Worm (Caenorhabditis elegans): ENCODE measurements around the gene srab-18.

Gene srab-18

DNA sequence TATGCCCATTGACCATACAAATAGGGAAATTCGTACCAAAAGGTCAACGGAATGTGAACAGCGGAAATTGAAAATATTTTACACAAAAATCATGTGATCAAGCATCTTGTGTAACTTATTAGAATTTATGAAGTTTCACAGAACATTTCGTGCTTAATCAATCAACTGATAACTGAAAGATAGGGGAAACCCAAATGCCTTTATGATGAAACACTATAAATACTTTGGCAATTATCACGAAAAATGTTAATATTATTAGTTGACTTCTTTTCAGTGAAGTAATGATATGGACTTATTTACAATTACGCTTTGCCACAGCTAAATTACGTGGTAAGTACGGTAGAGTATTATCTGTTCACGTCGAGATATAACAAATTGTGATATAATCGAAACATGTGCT lies 14.3 kb downstream of the srab-18 start:
- no peak for TF ChIP-seq mec-3 (tag; optimal IDR thresholded peaks at IDR 0.05; ENCODE audit: borderline replicate concordance)
- no peak for TF ChIP-seq ahr-1 (tag; optimal IDR thresholded peaks at IDR 0.05)
- no peak for TF ChIP-seq K09A11.1 (tag; optimal IDR thresholded peaks at IDR 0.05; ENCODE audit: insufficient read depth)
- no peak for TF ChIP-seq rnt-1 (tag; optimal IDR thresholded peaks at IDR 0.05)
- TF ChIP-seq fkh-10 (GFP tag; optimal IDR thresholded peaks at IDR 0.05), result no peak
- no peak for TF ChIP-seq elt-4 (tag; optimal IDR thresholded peaks at IDR 0.05)
- no peak for TF ChIP-seq tbx-2 (tag; optimal IDR thresholded peaks at IDR 0.05)
- no peak for TF ChIP-seq sox-4 (tag; optimal IDR thresholded peaks at IDR 0.05)
- no peak for TF ChIP-seq ceh-22 (tag; optimal IDR thresholded peaks at IDR 0.05)
- TF ChIP-seq ceh-6 (GFP tag; optimal IDR thresholded peaks at IDR 0.05), result no peak
- no peak for TF ChIP-seq ttx-3 (tag; optimal IDR thresholded peaks at IDR 0.05)
- no peak for TF ChIP-seq sdc-2 (tag; optimal IDR thresholded peaks at IDR 0.05)
- no peak for TF ChIP-seq ceh-18 (tag; optimal IDR thresholded peaks at IDR 0.05)
- TF ChIP-seq eyg-1 (tag; optimal IDR thresholded peaks at IDR 0.05), result no peak
- no peak for TF ChIP-seq fkh-6 (tag; optimal IDR thresholded peaks at IDR 0.05)
- no peak for TF ChIP-seq F13H6.1 (tag; optimal IDR thresholded peaks at IDR 0.05)
- TF ChIP-seq pqm-1 (tag; optimal IDR thresholded peaks at IDR 0.05), result no peak
- no peak for TF ChIP-seq nhr-11 (tag; optimal IDR thresholded peaks at IDR 0.05)

DNA sequence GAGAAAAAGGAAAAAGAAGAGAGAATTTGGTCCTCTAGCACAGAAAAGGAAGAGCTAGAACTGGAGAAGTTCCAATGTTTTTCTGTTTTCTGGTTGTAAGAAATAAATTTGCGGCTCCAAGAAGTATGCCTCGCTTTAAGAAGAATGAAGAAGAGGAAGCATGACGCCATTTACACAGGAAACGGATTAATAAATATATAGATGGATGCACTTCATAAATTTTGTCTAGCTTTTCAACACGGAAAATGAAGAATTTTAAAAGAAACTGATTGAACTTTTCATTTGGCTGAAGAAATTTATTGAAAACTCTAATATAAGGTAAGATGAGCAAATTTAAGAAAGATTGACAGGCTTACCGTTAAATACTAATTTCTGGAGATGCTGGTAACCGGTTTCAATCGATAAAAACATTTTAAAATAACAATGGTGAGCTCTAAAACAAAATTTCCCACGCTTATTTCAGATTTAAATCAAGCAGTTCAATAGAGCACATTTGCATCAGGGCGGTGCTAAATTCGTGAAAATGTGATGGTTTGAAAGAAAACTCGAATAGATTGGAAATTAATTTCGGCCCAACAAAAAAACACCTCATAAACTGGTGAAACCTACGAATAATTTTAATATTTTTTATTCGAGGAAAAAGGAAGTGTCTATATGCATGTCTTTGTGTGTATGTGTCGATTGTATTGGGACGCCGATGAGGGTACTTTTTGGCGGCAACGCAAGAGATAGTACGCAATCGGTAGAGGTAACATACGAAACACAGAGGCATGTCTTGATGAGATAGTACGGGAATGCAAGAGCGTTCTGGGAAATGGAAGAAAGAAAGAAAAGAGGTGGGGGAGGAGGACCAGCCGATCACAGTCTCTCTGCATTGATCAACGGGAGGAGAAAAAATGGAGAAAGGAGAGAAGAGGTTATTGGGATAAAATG lies 15.1 kb downstream of the srab-18 start:
- TF ChIP-seq ceh-22 (tag; optimal IDR thresholded peaks at IDR 0.05) (no peak), nfya-1 (tag; optimal IDR thresholded peaks at IDR 0.05) (peak; percentile 23), dmd-4 (tag; optimal IDR thresholded peaks at IDR 0.05; ENCODE audit: borderline replicate concordance) (no peak), pha-2 (tag; optimal IDR thresholded peaks at IDR 0.05) (peak; percentile 12), Y22D7AL.16 (tag; optimal IDR thresholded peaks at IDR 0.05) (no peak), tbx-2 (tag; optimal IDR thresholded peaks at IDR 0.05) (peak; percentile 24), ttx-3 (tag; optimal IDR thresholded peaks at IDR 0.05) (no peak), fkh-6 (tag; optimal IDR thresholded peaks at IDR 0.05) (no peak), ceh-31 (tag; optimal IDR thresholded peaks at IDR 0.05) (peak; percentile 21), C38D4.7 (GFP tag; optimal IDR thresholded peaks at IDR 0.05) (no peak), ceh-24 (tag; optimal IDR thresholded peaks at IDR 0.05) (no peak), ceh-18 (tag; optimal IDR thresholded peaks at IDR 0.05) (peak; percentile 18), ceh-45 (GFP tag; IDR thresholded peaks at IDR 0.05) (no peak), pros-1 (tag; optimal IDR thresholded peaks at IDR 0.05) (peak; percentile 32), ref-2 (tag; optimal IDR thresholded peaks at IDR 0.05) (peak; percentile 31), unc-3 (GFP tag; conservative IDR thresholded peaks at IDR 0.05) (no peak), unc-3 (tag; optimal IDR thresholded peaks at IDR 0.05) (no peak), sox-4 (tag; optimal IDR thresholded peaks at IDR 0.05) (no peak), ceh-19 (GFP tag; optimal IDR thresholded peaks at IDR 0.05) (no peak), odd-2 (tag; optimal IDR thresholded peaks at IDR 0.05) (no peak), hlh-30 (tag; optimal IDR thresholded peaks at IDR 0.05; ENCODE audit: insufficient read depth) (no peak), C08G9.2 (tag; optimal IDR thresholded peaks at IDR 0.05) (peak; percentile 1), hlh-13 (GFP tag; optimal IDR thresholded peaks at IDR 0.05) (no peak), elt-2 (tag; optimal IDR thresholded peaks at IDR 0.05) (peak; percentile 3), lin-11 (tag; optimal IDR thresholded peaks at IDR 0.05) (no peak), unc-55 (GFP tag; optimal IDR thresholded peaks at IDR 0.05) (no peak), gmeb-2 (tag; optimal IDR thresholded peaks at IDR 0.05) (no peak), madf-2 (tag; optimal IDR thresholded peaks at IDR 0.05) (no peak), syd-9 (tag; optimal IDR thresholded peaks at IDR 0.05) (no peak), zip-5 (tag; optimal IDR thresholded peaks at IDR 0.05) (no peak), ceh-2 (tag; optimal IDR thresholded peaks at IDR 0.05) (no peak)

All from whole organism, late embryonic.